Fruit fly (Drosophila melanogaster) whole organism, wandering third instar larva: ENCODE data around the gene CG14797.

Source experiments
- Abd-B ChIP-seq: fragments of >200 bp; optimal IDR thresholded peaks from 2 replicates; lab custom pipeline; 2017; ENCODE audit warnings: missing biosample characterization, missing genetic modification characterization
- CG32264 ChIP-seq: fragments of 200-800 bp; sonication (Bioruptor generic); optimal IDR thresholded peaks from 2 replicates; lab custom pipeline; 2016; ENCODE audit warnings: missing biosample characterization, missing genetic modification characterization
- CG9705 ChIP-seq: fragments of 200-800 bp; sonication (Bioruptor generic); optimal IDR thresholded peaks from 2 replicates; lab custom pipeline; 2018; ENCODE audit warnings: missing biosample characterization, mild to moderate bottlenecking, missing genetic modification characterization
- CrebA ChIP-seq: fragments of 200-800 bp; sonication (Bioruptor generic); optimal IDR thresholded peaks from 2 replicates; lab custom pipeline; 2016; ENCODE audit warnings: missing biosample characterization, mild to moderate bottlenecking, missing genetic modification characterization, borderline replicate concordance
- Dfd ChIP-seq: fragments of >200 bp; optimal IDR thresholded peaks from 2 replicates; lab custom pipeline; 2017; ENCODE audit warnings: missing biosample characterization, missing genetic modification characterization
- Dif ChIP-seq: fragments of 200-275, 200-300 bp; sonication (Bioruptor generic); optimal IDR thresholded peaks from 2 replicates; lab custom pipeline; 2018; ENCODE audit warnings: missing biosample characterization, missing genetic modification characterization; ENCODE audit not compliant: partially characterized antibody
- GATAd ChIP-seq: sonication (Bioruptor generic); optimal IDR thresholded peaks from 2 replicates; lab custom pipeline; 2016; ENCODE audit warnings: missing biosample characterization, missing genetic modification characterization
- HLH106 ChIP-seq: fragments of 200-800 bp; optimal IDR thresholded peaks from 3 replicates; lab custom pipeline; 2019; ENCODE audit warnings: missing biosample characterization, mild to moderate bottlenecking, missing genetic modification characterization, moderate library complexity
- Hnf4 ChIP-seq: fragments of 200-800 bp; sonication (Bioruptor generic); optimal IDR thresholded peaks from 2 replicates; lab custom pipeline; 2016; ENCODE audit warnings: missing biosample characterization, mild to moderate bottlenecking, missing genetic modification characterization
- Hr78 ChIP-seq: fragments of >200 bp; optimal IDR thresholded peaks from 2 replicates; lab custom pipeline; 2017; ENCODE audit warnings: missing biosample characterization, missing genetic modification characterization
- Hr83 ChIP-seq: fragments of 200-300 bp; sonication (Bioruptor generic); optimal IDR thresholded peaks from 2 replicates; lab custom pipeline; 2016; ENCODE audit warnings: missing biosample characterization, mild to moderate bottlenecking, missing genetic modification characterization, moderate library complexity; ENCODE audit not compliant: poor library complexity, severe bottlenecking
- Mio ChIP-seq: sonication (Bioruptor generic); optimal IDR thresholded peaks from 2 replicates; lab custom pipeline; 2016; ENCODE audit warnings: missing biosample characterization, missing genetic modification characterization
- N ChIP-seq: fragments of >200 bp; optimal IDR thresholded peaks from 2 replicates; lab custom pipeline; 2018; ENCODE audit warnings: missing biosample characterization, missing external identifiers, missing genetic modification characterization
- OdsH ChIP-seq: fragments of 200-800 bp; sonication (Bioruptor generic); optimal IDR thresholded peaks from 2 replicates; lab custom pipeline; 2016; ENCODE audit warnings: missing biosample characterization, mild to moderate bottlenecking, missing genetic modification characterization
- Rel ChIP-seq, 2 experiments: fragments of 200-800 bp; sonication (Bioruptor generic) in 1 of 2; optimal IDR thresholded peaks; 2 replicates in 1 of 2; 3 replicates in 1 of 2; lab custom pipeline; 2016 to 2019; ENCODE audit warnings: mild to moderate bottlenecking in 2 of 2, missing biosample characterization in 2 of 2, missing genetic modification characterization in 2 of 2, moderate library complexity in 1 of 2
- Sp1 ChIP-seq: fragments of 200-800 bp; sonication (Bioruptor generic); optimal IDR thresholded peaks from 3 replicates; lab custom pipeline; 2019; ENCODE audit warnings: missing biosample characterization, mild to moderate bottlenecking, missing genetic modification characterization, moderate library complexity
- Vsx2 ChIP-seq: fragments of 200-300, 225-300 bp; sonication (Bioruptor generic); optimal IDR thresholded peaks from 2 replicates; lab custom pipeline; 2018; ENCODE audit warnings: missing biosample characterization, missing genetic modification characterization; ENCODE audit not compliant: partially characterized antibody
- br ChIP-seq: fragments of 200-800 bp; sonication (Bioruptor generic); optimal IDR thresholded peaks from 2 replicates; lab custom pipeline; 2016; ENCODE audit warnings: missing biosample characterization, missing genetic modification characterization
- brk ChIP-seq: fragments of 200-800 bp; sonication (Bioruptor generic); optimal IDR thresholded peaks from 2 replicates; lab custom pipeline; 2016; ENCODE audit warnings: missing biosample characterization, mild to moderate bottlenecking, missing genetic modification characterization
- dl ChIP-seq, 2 experiments: fragments of 175-275, 200-275 bp in 1 of 2; fragments of 200-275 bp in 1 of 2; sonication (Bioruptor generic); optimal IDR thresholded peaks; lab custom pipeline; 2018; ENCODE audit warnings: mild to moderate bottlenecking in 2 of 2, missing biosample characterization in 2 of 2, missing genetic modification characterization in 2 of 2, moderate library complexity in 2 of 2; ENCODE audit not compliant: partially characterized antibody in 2 of 2, insufficient read depth in 1 of 2
- dsf ChIP-seq: sonication (Bioruptor generic); optimal IDR thresholded peaks from 2 replicates; lab custom pipeline; 2016; ENCODE audit warnings: missing biosample characterization, missing genetic modification characterization, borderline replicate concordance
- foxo ChIP-seq, 2 experiments: fragments of 200-800 bp; sonication (Bioruptor generic); optimal IDR thresholded peaks; 2 replicates in 1 of 2; 3 replicates in 1 of 2; lab custom pipeline; 2016 to 2017; ENCODE audit warnings: missing biosample characterization in 2 of 2, missing genetic modification characterization in 2 of 2
- fru ChIP-seq: fragments of 200-800 bp; sonication (Bioruptor generic); optimal IDR thresholded peaks from 3 replicates; lab custom pipeline; 2016; ENCODE audit warnings: missing biosample characterization, mild to moderate bottlenecking, missing genetic modification characterization
- h ChIP-seq: fragments of 200-800 bp; sonication (Bioruptor generic); optimal IDR thresholded peaks from 3 replicates; lab custom pipeline; 2016; ENCODE audit warnings: missing biosample characterization, mild to moderate bottlenecking, missing genetic modification characterization
- lola ChIP-seq: fragments of >200 bp; optimal IDR thresholded peaks from 2 replicates; lab custom pipeline; 2017; ENCODE audit warnings: missing biosample characterization, missing genetic modification characterization
- pan ChIP-seq: fragments of >200 bp; optimal IDR thresholded peaks from 2 replicates; lab custom pipeline; 2017
- psq ChIP-seq: fragments of 200-800 bp; sonication (Bioruptor generic); optimal IDR thresholded peaks from 3 replicates; lab custom pipeline; 2017; ENCODE audit warnings: missing biosample characterization, mild to moderate bottlenecking, missing genetic modification characterization, moderate library complexity
- rgr ChIP-seq: fragments of 200-800 bp; sonication (Bioruptor generic); optimal IDR thresholded peaks from 3 replicates; lab custom pipeline; 2016; ENCODE audit warnings: missing biosample characterization, mild to moderate bottlenecking, missing genetic modification characterization
- sage ChIP-seq: fragments of 200-800 bp; sonication (Bioruptor generic); optimal IDR thresholded peaks from 2 replicates; lab custom pipeline; 2016; ENCODE audit warnings: missing biosample characterization, mild to moderate bottlenecking, missing genetic modification characterization
- sv ChIP-seq: fragments of 200-800 bp; sonication (Bioruptor generic); optimal IDR thresholded peaks from 3 replicates; lab custom pipeline; 2016; ENCODE audit warnings: missing biosample characterization, missing genetic modification characterization
- tai ChIP-seq: sonication (Bioruptor generic); optimal IDR thresholded peaks from 2 replicates; lab custom pipeline; 2016; ENCODE audit warnings: missing biosample characterization, missing genetic modification characterization
- usp ChIP-seq: fragments of >200 bp; optimal IDR thresholded peaks from 2 replicates; lab custom pipeline; 2017; ENCODE audit warnings: missing biosample characterization, missing genetic modification characterization
- woc ChIP-seq: sonication (Bioruptor generic); optimal IDR thresholded peaks from 2 replicates; lab custom pipeline; 2016; ENCODE audit warnings: missing biosample characterization, mild to moderate bottlenecking, missing genetic modification characterization

Gene CG14797

DNA sequence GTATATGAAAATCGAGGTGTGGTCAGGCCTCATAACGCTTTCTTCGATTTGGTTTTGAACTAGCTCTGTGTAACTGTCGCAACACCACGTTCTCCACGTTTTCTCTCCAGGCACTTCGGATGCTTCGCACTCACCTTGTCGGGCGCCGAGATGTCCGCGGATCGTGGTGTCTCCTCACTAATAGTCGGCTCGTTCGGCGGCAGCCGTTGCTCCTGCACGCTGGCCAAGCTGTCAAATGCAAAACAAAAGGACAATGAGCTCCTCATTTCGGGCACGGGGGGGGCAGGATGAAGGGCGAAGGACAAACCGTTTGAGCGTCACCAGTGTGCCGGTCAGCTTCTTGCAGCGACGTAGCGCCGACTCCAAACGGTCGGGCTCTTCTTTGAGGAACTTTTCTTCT, at the start of gene CG14797:
TSS of gene CG14797 (plus strand) at position 301 of the 400 bp plus-strand sequence.
- TF ChIP-seq lola (GFP tag; lab: Kevin White, UChicago) (no peak), Dif (GFP tag; lab: Kevin White, UChicago) (no peak), dl (GFP tag; optimal IDR thresholded peaks at IDR 0.05; lab: Kevin White, UChicago; ENCODE audit: insufficient read depth in 1 of 2, partially characterized antibody in 2 of 2) (no peak), Vsx2 (no peak), pan (no peak), Hr78 (GFP tag; lab: Kevin White, UChicago) (no peak), brk (GFP tag; lab: Kevin White, UChicago) (no peak), Mio (GFP tag; lab: Kevin White, UChicago) (no peak), Rel (GFP tag; optimal IDR thresholded peaks at IDR 0.05; lab: Kevin White, UChicago) (no peak), Rel (tag; optimal IDR thresholded peaks at IDR 0.05; lab: Kevin White, UChicago) (no peak), CrebA (GFP tag; lab: Kevin White, UChicago) (no peak), Sp1 (GFP tag; lab: Kevin White, UChicago) (no peak)

DNA sequence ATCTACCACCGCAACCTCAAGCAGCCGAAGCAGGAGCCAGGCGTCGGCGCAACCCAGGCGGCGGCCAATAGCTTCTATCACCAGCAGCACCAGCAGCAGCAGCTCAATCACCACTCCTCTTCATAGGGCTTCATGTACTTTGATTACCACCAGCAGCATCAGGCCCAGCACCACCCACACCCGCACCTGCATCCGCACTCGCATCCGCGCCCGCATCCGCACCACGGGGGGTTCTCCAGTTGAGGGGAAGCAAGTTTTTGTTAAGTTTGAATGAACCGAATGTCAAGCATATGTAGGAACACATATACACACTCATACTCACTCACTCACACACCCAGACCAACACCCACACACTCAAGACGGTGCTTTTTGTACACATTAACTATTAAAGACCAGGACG, 37.7 kb upstream of the CG14797 start:
- TF ChIP-seq Dfd (peak; percentile 44), CG32264 (GFP tag; lab: Kevin White, UChicago) (no peak), CG9705 (GFP tag; lab: Kevin White, UChicago) (no peak)

DNA sequence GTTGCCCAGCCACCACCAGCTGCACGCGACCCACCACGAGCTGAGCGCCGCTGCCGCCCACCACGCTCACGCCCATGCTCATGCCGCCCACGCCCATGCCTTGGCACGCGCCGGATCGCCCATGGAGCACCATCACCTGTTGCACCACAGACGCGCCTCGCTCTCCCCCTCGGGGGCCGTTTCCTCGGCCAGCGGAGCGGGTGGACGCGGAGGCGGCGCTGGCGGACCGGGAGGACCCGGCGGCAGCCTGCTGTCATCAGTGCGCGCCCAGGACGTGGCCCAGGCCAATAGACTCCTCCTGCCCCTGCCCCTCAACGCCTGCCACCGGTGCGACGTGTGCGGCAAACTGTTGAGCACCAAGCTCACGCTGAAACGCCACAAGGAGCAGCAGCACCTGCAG, 33.5 kb upstream of the CG14797 start:
- TF ChIP-seq N (GFP tag; lab: Kevin White, UChicago) = no peak
- TF ChIP-seq Mio (GFP tag; lab: Kevin White, UChicago) = no peak
- no peak for TF ChIP-seq woc (GFP tag; lab: Kevin White, UChicago)
- no peak for TF ChIP-seq h (GFP tag; lab: Kevin White, UChicago)
- no peak for TF ChIP-seq Sp1 (GFP tag; lab: Kevin White, UChicago)
- TF ChIP-seq Dfd = peak; percentile 97
- no peak for TF ChIP-seq fru (GFP tag; lab: Kevin White, UChicago)
- TF ChIP-seq usp = no peak

DNA sequence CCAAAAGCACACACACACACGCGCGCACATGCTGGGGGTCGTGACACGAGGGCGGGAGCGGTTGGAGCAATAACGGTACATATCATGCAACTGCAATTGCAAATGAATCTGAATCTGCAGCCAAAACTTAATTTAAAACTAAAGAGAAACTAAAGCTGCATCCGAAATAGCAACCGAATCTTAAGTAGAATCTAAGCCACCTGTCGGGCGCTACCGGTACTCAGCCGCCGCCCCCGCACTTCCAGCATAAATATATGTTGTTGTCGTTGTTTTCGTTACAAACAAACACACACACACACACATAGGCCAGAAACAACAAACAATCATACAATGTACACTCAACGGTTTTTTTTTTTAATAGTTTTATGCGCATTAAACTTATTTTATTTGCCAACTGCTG, 21.1 kb upstream of the CG14797 start:
- TF ChIP-seq rgr = no peak
- TF ChIP-seq Dfd = peak; percentile 29
- TF ChIP-seq, all 38 proteins: peak for 1

DNA sequence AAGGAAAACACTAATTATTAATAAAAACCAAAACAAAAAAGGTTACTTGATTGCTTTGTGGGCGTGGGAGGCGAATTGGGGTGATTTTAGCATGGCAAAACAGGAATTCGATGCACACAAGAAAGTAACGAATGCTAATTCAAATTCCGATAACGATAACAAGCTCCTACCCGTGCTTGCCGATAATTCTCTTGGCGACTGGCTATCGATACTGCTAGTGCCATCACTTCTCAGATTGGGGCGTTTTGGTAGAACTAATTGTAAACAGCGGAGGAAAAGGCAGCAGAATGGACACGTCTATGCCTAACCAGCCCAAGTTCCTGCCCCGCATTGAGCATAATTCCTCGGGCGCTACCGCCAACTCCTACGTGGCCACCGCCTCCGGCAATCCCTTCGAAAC, 16.5 kb upstream of the CG14797 start, which contains the start of gene dor:
TSS of gene dor (plus strand) at position 217 of the 400 bp plus-strand sequence.
- peak; percentile 22 for TF ChIP-seq h (GFP tag; lab: Kevin White, UChicago)
- no peak for TF ChIP-seq Hnf4 (GFP tag; lab: Kevin White, UChicago)
- TF ChIP-seq GATAd = no peak
- TF ChIP-seq Sp1 (GFP tag; lab: Kevin White, UChicago) = peak; percentile 1
- TF ChIP-seq br = peak; percentile 8
- TF ChIP-seq Rel (GFP tag; optimal IDR thresholded peaks at IDR 0.05; lab: Kevin White, UChicago) = no peak
- peak; percentile 72 for TF ChIP-seq Rel (tag; optimal IDR thresholded peaks at IDR 0.05; lab: Kevin White, UChicago)
- peak; percentile 44 for TF ChIP-seq rgr

DNA sequence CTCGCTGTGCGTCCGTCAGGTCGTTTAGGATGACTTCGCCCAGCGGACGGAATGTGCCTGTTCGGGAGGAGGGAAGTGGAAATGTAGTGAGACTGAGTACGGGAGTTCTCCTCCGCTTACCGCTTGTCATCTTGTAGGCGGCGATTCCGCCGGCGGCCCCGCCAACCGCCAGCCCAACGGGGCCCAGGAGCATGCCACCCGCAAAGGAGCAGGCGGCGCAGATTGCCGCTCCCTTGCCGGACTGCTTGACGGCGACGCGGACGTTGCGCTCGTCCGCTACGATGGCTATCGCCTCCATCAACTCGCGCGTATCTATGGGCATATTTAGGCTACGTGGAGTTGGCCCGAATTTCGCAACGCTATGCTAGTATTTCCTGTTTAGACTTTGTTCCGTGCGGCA, 12.7 kb upstream of the CG14797 start, which contains the start of gene Mur2B:
TSS of gene Mur2B (minus strand) at position 101 of the 400 bp plus-strand sequence.
- TF ChIP-seq br = no peak
- TF ChIP-seq foxo (GFP tag; optimal IDR thresholded peaks at IDR 0.05; lab: Kevin White, UChicago) = no peak
- TF ChIP-seq woc (GFP tag; lab: Kevin White, UChicago) = no peak
- TF ChIP-seq Rel (GFP tag; optimal IDR thresholded peaks at IDR 0.05; lab: Kevin White, UChicago) = no peak
- TF ChIP-seq Rel (tag; optimal IDR thresholded peaks at IDR 0.05; lab: Kevin White, UChicago) = no peak
- TF ChIP-seq dl (GFP tag; optimal IDR thresholded peaks at IDR 0.05; lab: Kevin White, UChicago; ENCODE audit: insufficient read depth in 1 of 2, partially characterized antibody in 2 of 2) = no peak
- TF ChIP-seq dsf (GFP tag; lab: Kevin White, UChicago) = no peak
- TF ChIP-seq usp = no peak
- TF ChIP-seq h (GFP tag; lab: Kevin White, UChicago) = no peak
- no peak for TF ChIP-seq Vsx2
- TF ChIP-seq lola (GFP tag; lab: Kevin White, UChicago) = no peak

DNA sequence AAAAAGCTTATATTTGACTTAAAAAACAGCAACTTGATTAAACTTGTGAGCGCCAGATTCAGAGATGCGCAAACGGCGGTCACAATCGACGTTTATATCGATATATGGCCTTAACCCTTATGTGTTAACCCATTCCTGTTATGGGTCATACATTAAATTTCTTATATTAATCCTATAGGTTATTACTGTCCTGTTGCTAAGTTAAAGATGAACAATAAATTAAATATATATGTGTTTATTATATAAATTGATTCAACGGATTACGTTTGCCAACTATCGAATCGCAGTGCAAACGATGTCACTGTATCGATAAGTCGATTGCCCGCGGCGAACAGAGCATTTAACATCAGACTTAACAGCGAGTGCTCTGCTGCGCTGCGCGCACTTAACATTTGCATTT, 12.2 kb upstream of the CG14797 start, which contains the start of the genes CG3740 and hfw:
TSS of gene CG3740 (minus strand) at position 84 of the 400 bp plus-strand sequence.
TSS of gene hfw (plus strand) at position 357 of the 400 bp plus-strand sequence.
- peak; percentile 84 for TF ChIP-seq HLH106 (tag; lab: Kevin White, UChicago)
- TF ChIP-seq Hr78 (GFP tag; lab: Kevin White, UChicago) = no peak
- no peak for TF ChIP-seq lola (GFP tag; lab: Kevin White, UChicago)
- TF ChIP-seq psq = peak; percentile 67
- TF ChIP-seq sage (GFP tag; lab: Kevin White, UChicago) = peak; percentile 77
- TF ChIP-seq usp = no peak
- no peak for TF ChIP-seq Mio (GFP tag; lab: Kevin White, UChicago)
- TF ChIP-seq fru (GFP tag; lab: Kevin White, UChicago) = peak; percentile 68
- TF ChIP-seq Rel (GFP tag; optimal IDR thresholded peaks at IDR 0.05; lab: Kevin White, UChicago) = peak; percentile 25
- peak; percentile 63 for TF ChIP-seq Rel (tag; optimal IDR thresholded peaks at IDR 0.05; lab: Kevin White, UChicago)
- TF ChIP-seq GATAd = no peak
- TF ChIP-seq N (GFP tag; lab: Kevin White, UChicago) = no peak
- TF ChIP-seq woc (GFP tag; lab: Kevin White, UChicago) = peak; percentile 56
- no peak for TF ChIP-seq tai (GFP tag; lab: Kevin White, UChicago)
- peak; percentile 37 for TF ChIP-seq sv (GFP tag; lab: Kevin White, UChicago)
- TF ChIP-seq Dif (GFP tag; lab: Kevin White, UChicago) = no peak
- TF ChIP-seq Abd-B (GFP tag; lab: Kevin White, UChicago) = no peak
- TF ChIP-seq Sp1 (GFP tag; lab: Kevin White, UChicago) = peak; percentile 70
- peak; percentile 60 for TF ChIP-seq Hr83 (GFP tag; lab: Kevin White, UChicago)
- peak; percentile 68 for TF ChIP-seq OdsH (GFP tag; lab: Kevin White, UChicago)
- peak; percentile 73 for TF ChIP-seq h (GFP tag; lab: Kevin White, UChicago)
- TF ChIP-seq pan = no peak
- no peak for TF ChIP-seq CrebA (GFP tag; lab: Kevin White, UChicago)
